Worm (Caenorhabditis elegans) whole organism, mixed stage, embryonic: ENCODE measurements around the gene F10A3.11.

ENCODE experiments used
- ceh-39 ChIP-seq: fragments of 150-350 bp; optimal IDR thresholded peaks from 2 replicates; lab custom pipeline; 2014; ENCODE audit warnings: missing biosample characterization, missing genetic modification characterization
- cnd-1 ChIP-seq: fragments of 200-800 bp; sonication (Bioruptor generic); optimal IDR thresholded peaks from 2 replicates; lab custom pipeline; 2018; ENCODE audit warnings: mild to moderate bottlenecking, missing genetic modification characterization, missing compliant biosample characterization
- elt-1 ChIP-seq: sonication (generic microtip); optimal IDR thresholded peaks from 2 replicates; lab custom pipeline; 2017; ENCODE audit warnings: missing genetic modification characterization, mild to moderate bottlenecking, missing compliant biosample characterization, antibody characterized with exemption, moderate library complexity, borderline replicate concordance; ENCODE audit not compliant: insufficient read depth
- nhr-12 ChIP-seq: fragments of 150-350 bp; optimal IDR thresholded peaks from 2 replicates; lab custom pipeline; 2014; ENCODE audit warnings: missing biosample characterization, missing genetic modification characterization
- pha-4 ChIP-seq: fragments of 150-350 bp; optimal IDR thresholded peaks from 2 replicates; lab custom pipeline; 2018; ENCODE audit warnings: missing biosample characterization, missing genetic modification reagents, missing genetic modification characterization
- snpc-4 ChIP-seq: fragments of 150-350 bp; optimal IDR thresholded peaks from 2 replicates; lab custom pipeline; 2014; ENCODE audit warnings: missing biosample characterization, missing genetic modification characterization
- ztf-11 ChIP-seq: fragments of 150-350 bp; optimal IDR thresholded peaks from 2 replicates; lab custom pipeline; 2014; ENCODE audit warnings: missing biosample characterization, missing genetic modification characterization

DNA sequence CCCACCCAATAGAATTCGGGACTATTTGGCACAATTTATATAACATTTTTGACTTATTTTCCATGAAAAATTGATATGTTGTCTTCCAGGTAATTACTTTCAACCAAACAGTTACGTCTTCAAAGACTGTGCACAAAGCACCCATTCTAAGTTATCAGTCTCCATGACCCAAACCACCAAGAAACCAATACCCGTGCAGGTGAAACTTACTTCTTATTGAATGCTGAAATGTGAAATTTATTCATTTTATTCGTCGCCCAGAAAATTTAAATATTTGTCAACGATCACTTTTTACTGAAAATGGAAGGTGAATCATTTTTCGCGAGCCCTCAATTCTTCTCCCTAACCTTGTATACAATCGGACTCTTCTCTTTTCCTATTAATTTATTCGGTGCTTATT is 28.0 kb downstream of the F10A3.11 start, which contains the start of gene srh-281:
- TF ChIP-seq pha-4 (tag; lab: Kevin White, UChicago) (no peak), elt-1 (no peak), cnd-1 (tag; lab: Kevin White, UChicago) (no peak), ceh-39 (tag; lab: Kevin White, UChicago) (no peak), ztf-11 (tag; lab: Kevin White, UChicago) (no peak), snpc-4 (tag; lab: Kevin White, UChicago) (no peak), nhr-12 (tag; lab: Kevin White, UChicago) (no peak)
